Fruit fly (Drosophila melanogaster) Kc167 (cell line): ENCODE results near the gene mtrm.

ENCODE experiments used
- Myc ChIP-seq: fragments of >200 bp; optimal IDR thresholded peaks from 2 replicates; lab custom pipeline; 2017; ENCODE audit warnings: missing external identifiers
- Sin3A ChIP-seq: fragments of >200 bp; optimal IDR thresholded peaks from 2 replicates; lab custom pipeline; 2018; ENCODE audit warnings: missing external identifiers
- h ChIP-seq: fragments of >200 bp; optimal IDR thresholded peaks from 3 replicates; lab custom pipeline; 2018; ENCODE audit warnings: missing external identifiers
- insv ChIP-seq: fragments of >200 bp; optimal IDR thresholded peaks from 3 replicates; lab custom pipeline; 2018; ENCODE audit warnings: missing external identifiers
- psq ChIP-seq: fragments of >200 bp; optimal IDR thresholded peaks from 2 replicates; lab custom pipeline; 2017; ENCODE audit warnings: missing external identifiers
- ttk ChIP-seq: sonication (Bioruptor generic); optimal IDR thresholded peaks from 2 replicates; lab custom pipeline; 2017; ENCODE audit warnings: missing external identifiers

mtrm gene

DNA sequence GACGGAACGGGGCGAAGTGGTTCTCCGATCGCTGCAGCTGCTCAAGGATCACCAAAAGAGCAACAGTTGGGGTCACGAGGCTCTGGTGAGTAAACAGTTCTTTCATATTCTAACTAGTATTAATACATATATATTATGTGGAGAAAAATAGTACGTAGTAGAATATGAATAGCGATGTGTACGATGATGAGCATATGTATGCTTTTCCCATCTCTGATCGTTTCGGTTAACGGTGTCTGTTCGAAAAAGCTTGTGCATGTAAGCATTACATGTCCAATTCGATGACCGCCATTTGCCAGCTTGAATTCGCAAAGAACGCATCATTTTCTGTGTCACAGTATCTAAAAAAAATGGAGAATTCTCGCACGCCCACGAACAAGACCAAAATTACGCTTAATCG, at the start of gene mtrm, which contains the start of gene Oseg1:
Gene mtrm, plus strand, starts transcription at position 288 of the 400 bp plus-strand sequence.
Gene Oseg1, minus strand, starts transcription at position 101 of the 400 bp plus-strand sequence.
- TF ChIP-seq h (lab: Kevin White, UChicago) = no peak
- TF ChIP-seq insv (lab: Kevin White, UChicago) = no peak
- no peak for TF ChIP-seq psq (lab: Kevin White, UChicago)
- TF ChIP-seq ttk (lab: Kevin White, UChicago) = no peak
- no peak for TF ChIP-seq Sin3A (lab: Kevin White, UChicago)
- no peak for TF ChIP-seq Myc (lab: Kevin White, UChicago)

dm6 chr3L:8363266-8363665, 49.5 kb upstream of the mtrm start:
- no peak for TF ChIP-seq Myc (lab: Kevin White, UChicago)
- TF ChIP-seq psq (lab: Kevin White, UChicago) = no peak
- TF ChIP-seq Sin3A (lab: Kevin White, UChicago) = no peak
- no peak for TF ChIP-seq ttk (lab: Kevin White, UChicago)
- TF ChIP-seq insv (lab: Kevin White, UChicago) = no peak
- no peak for TF ChIP-seq h (lab: Kevin White, UChicago)

- TF ChIP-seq h (lab: Kevin White, UChicago) (no peak), insv (lab: Kevin White, UChicago) (no peak), Myc (lab: Kevin White, UChicago) (no peak), psq (lab: Kevin White, UChicago) (no peak), ttk (lab: Kevin White, UChicago) (no peak), Sin3A (lab: Kevin White, UChicago) (no peak)
Observed at dm6 chr3L:8368694-8369344, 44.0 kb upstream of the mtrm start.

- no peak for TF ChIP-seq ttk (lab: Kevin White, UChicago)
- no peak for TF ChIP-seq h (lab: Kevin White, UChicago)
Observed at dm6 chr3L:8369456-8369855, 43.4 kb upstream of the mtrm start.

dm6 chr3L:8370922-8371321, 41.9 kb upstream of the mtrm start:
- TF ChIP-seq ttk (lab: Kevin White, UChicago) (no peak), psq (lab: Kevin White, UChicago) (no peak), h (lab: Kevin White, UChicago) (no peak), Myc (lab: Kevin White, UChicago) (no peak), Sin3A (lab: Kevin White, UChicago) (no peak)

DNA sequence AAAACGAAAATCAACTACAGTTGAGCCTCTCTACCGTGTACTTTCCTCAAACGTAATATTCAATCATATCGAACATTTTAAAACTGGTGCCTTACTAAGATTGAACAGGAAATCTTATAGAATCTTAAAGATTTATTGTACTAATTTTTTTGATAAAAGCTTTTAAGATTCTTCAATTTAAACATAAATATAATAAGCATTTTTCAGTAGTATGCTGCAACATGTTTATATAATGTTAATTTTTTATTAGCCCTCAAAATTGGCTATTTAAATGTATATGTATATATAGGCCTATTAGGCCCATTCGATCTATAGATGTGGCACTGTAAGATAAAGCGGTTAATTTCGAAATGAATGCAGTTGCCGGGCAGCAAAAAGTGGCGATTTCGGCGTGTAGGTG, 41.3 kb upstream of the mtrm start:
- TF ChIP-seq Sin3A (lab: Kevin White, UChicago) (no peak), Myc (lab: Kevin White, UChicago) (no peak), psq (lab: Kevin White, UChicago) (no peak), insv (lab: Kevin White, UChicago) (no peak), h (lab: Kevin White, UChicago) (no peak), ttk (lab: Kevin White, UChicago) (no peak)

dm6 chr3L:8372035-8372434, 40.8 kb upstream of the mtrm start, which contains the start of gene ImpE1:
TSS of gene ImpE1 (plus strand) at chr3L:8372405.
- TF ChIP-seq Myc (lab: Kevin White, UChicago) (no peak), Sin3A (lab: Kevin White, UChicago) (no peak), h (lab: Kevin White, UChicago) (no peak), psq (lab: Kevin White, UChicago) (no peak), ttk (lab: Kevin White, UChicago) (no peak), insv (lab: Kevin White, UChicago) (no peak)

dm6 chr3L:8374107-8374506, 38.7 kb upstream of the mtrm start:
- TF ChIP-seq h (lab: Kevin White, UChicago) = no peak
- TF ChIP-seq insv (lab: Kevin White, UChicago) = no peak

DNA sequence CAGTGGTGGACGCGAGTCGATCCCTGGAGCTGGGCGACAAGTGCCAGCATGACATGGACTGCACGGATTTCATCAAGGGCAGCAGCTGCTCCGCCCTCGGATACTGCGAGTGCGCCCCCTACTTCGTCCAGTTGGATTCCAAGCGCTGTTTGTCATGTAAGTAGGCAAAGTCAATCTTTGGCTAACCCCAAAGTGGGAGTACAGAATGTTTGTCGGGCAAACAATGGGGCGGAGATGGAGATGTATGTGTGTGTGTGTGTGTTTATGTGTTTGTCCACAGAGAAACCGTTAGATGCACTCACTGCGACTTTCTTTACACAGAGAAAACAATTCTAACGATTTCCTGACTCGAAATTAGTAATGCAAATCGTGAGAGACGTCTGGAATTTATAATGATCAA, 33.7 kb upstream of the mtrm start:
- no peak for TF ChIP-seq ttk (lab: Kevin White, UChicago)
- no peak for TF ChIP-seq h (lab: Kevin White, UChicago)
- no peak for TF ChIP-seq insv (lab: Kevin White, UChicago)
- no peak for TF ChIP-seq Myc (lab: Kevin White, UChicago)
- TF ChIP-seq Sin3A (lab: Kevin White, UChicago) = no peak

DNA sequence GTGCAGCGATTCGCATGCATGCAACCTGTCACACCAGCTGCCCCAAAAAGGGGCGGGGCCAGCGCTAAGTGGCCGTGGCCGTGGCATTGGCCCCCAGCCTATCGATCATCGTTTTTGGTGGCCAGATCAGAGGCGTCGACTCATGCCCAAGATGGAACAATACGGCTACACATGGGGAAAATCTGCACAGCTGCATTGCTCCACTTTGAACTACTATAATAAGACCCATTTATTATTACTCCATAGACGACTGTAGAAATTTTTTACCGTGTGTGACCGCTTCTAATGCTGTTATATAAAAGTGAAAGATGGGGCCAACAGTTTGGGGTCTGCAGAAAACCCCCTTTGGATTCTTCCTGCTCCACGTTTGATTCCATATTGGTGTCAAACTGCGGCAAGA, 28.8 kb upstream of the mtrm start:
- TF ChIP-seq psq (lab: Kevin White, UChicago) = no peak
- no peak for TF ChIP-seq Sin3A (lab: Kevin White, UChicago)
- TF ChIP-seq Myc (lab: Kevin White, UChicago) = no peak
- TF ChIP-seq h (lab: Kevin White, UChicago) = no peak
- no peak for TF ChIP-seq ttk (lab: Kevin White, UChicago)
- TF ChIP-seq insv (lab: Kevin White, UChicago) = no peak

DNA sequence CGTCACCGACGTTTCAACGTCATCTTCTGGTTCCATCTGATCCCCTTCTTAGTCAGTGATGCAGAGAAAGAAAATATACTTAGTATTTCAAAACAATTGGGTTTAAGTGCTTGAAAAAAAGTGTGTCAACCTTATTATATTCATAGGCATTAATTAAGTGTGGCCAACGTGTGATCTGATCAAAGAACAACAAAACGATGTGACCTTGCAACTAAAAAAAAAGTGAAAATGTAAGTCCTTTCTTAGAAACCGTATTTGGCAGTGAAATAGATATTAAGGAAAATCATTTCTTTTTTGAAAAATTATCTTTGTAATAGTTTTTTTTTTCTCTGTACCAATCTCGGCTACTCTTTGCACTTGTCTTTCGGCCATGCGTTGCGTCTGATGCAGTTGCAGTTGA, 27.8 kb upstream of the mtrm start:
- TF ChIP-seq ttk (lab: Kevin White, UChicago) (no peak), Myc (lab: Kevin White, UChicago) (no peak), h (lab: Kevin White, UChicago) (no peak), Sin3A (lab: Kevin White, UChicago) (no peak), psq (lab: Kevin White, UChicago) (no peak), insv (lab: Kevin White, UChicago) (no peak)

DNA sequence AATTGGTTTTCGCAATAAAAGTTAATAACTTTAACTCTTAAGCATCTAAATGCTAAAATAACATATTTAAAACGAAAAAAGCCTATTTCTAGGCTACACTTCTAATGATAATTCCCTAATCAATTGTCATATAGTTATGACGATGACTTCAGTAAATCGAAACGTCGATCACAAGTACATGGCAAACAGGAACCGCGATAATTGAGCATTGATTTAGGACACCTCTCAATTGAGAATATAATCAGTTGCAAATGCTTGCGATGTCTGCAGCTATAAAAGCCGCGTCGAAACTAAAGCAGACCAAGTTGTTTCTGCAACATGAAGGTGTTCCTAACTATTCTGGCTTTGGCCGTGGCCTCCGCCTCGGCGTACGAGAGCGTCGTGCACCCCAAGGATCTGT, 21.6 kb upstream of the mtrm start, which contains the start of gene Jon66Ci:
Gene Jon66Ci, plus strand, starts transcription at position 301 of the 400 bp plus-strand sequence.
- TF ChIP-seq ttk (lab: Kevin White, UChicago) (no peak), Myc (lab: Kevin White, UChicago) (no peak), Sin3A (lab: Kevin White, UChicago) (no peak), h (lab: Kevin White, UChicago) (no peak), insv (lab: Kevin White, UChicago) (no peak), psq (lab: Kevin White, UChicago) (no peak)
